Fruit fly (Drosophila melanogaster) whole organism, embryonic: Measurements from ENCODE around the gene ppl.

Experiments
- CG10366 ChIP-seq: fragments of 200-800 bp; sonication (Bioruptor generic); IDR thresholded peaks from 2 replicates; pipeline ENCODE4 v1.3.6; 2022; ENCODE audit warnings: missing biosample characterization, missing genetic modification characterization
- CG12299 ChIP-seq: fragments of 200-800 bp; sonication (Bioruptor generic); optimal IDR thresholded peaks from 2 replicates; lab custom pipeline; 2018; ENCODE audit warnings: missing biosample characterization, mild to moderate bottlenecking, missing genetic modification characterization
- CG12744 ChIP-seq: fragments of 200-800 bp; sonication (Bioruptor generic); optimal IDR thresholded peaks from 2 replicates; lab custom pipeline; 2016; ENCODE audit warnings: missing biosample characterization, missing genetic modification characterization
- CG14710 ChIP-seq: fragments of 200-800 bp; sonication (Bioruptor generic); optimal IDR thresholded peaks from 3 replicates; lab custom pipeline; 2019; ENCODE audit warnings: missing biosample characterization, mild to moderate bottlenecking, missing genetic modification characterization, moderate library complexity
- CG15479 ChIP-seq: fragments of 200-800 bp; sonication (Bioruptor generic); optimal IDR thresholded peaks from 3 replicates; lab custom pipeline; 2019; ENCODE audit warnings: missing biosample characterization, mild to moderate bottlenecking, missing genetic modification characterization, moderate library complexity
- CG16779 ChIP-seq: fragments of 200-800 bp; sonication (Bioruptor generic); IDR thresholded peaks from 2 replicates; pipeline ENCODE4 v1.3.6; 2022; ENCODE audit warnings: missing biosample characterization, missing genetic modification characterization
- CG18599 ChIP-seq: fragments of 200-800 bp; sonication (Bioruptor generic); optimal IDR thresholded peaks from 3 replicates; lab custom pipeline; 2017; ENCODE audit warnings: missing biosample characterization, missing genetic modification characterization, mild to moderate bottlenecking, moderate library complexity, missing genetic modification reagents
- CG3163 ChIP-seq: fragments of 200-800 bp; sonication (Bioruptor generic); optimal IDR thresholded peaks from 3 replicates; lab custom pipeline; 2016; ENCODE audit warnings: missing biosample characterization, missing genetic modification characterization
- CG6272 ChIP-seq: fragments of 200-800 bp; sonication (Bioruptor generic); IDR thresholded peaks from 2 replicates; pipeline ENCODE4 v1.3.6; 2022; ENCODE audit warnings: missing biosample characterization, missing genetic modification characterization
- CG6813 ChIP-seq: fragments of 200-800 bp; sonication (Bioruptor generic); optimal IDR thresholded peaks from 2 replicates; lab custom pipeline; 2017; ENCODE audit warnings: missing biosample characterization, missing genetic modification characterization, mild to moderate bottlenecking, moderate library complexity, missing genetic modification reagents
- CG7357 ChIP-seq: fragments of 200-800 bp; sonication (Bioruptor generic); IDR thresholded peaks from 3 replicates; pipeline ENCODE4 v1.3.6; 2022; ENCODE audit warnings: missing biosample characterization, missing genetic modification characterization
- CG7963 ChIP-seq: fragments of 200-800 bp; sonication (Bioruptor generic); IDR thresholded peaks from 3 replicates; pipeline ENCODE4 v1.3.6; 2022; ENCODE audit warnings: missing biosample characterization, missing genetic modification characterization; ENCODE audit not compliant: partially characterized antibody
- CG8478 ChIP-seq: fragments of >200 bp; optimal IDR thresholded peaks from 2 replicates; lab custom pipeline; 2018
- Dad ChIP-seq: fragments of 200-800 bp; sonication (Bioruptor generic); optimal IDR thresholded peaks from 3 replicates; lab custom pipeline; 2016; ENCODE audit warnings: missing biosample characterization, missing genetic modification characterization
- Dek ChIP-seq: fragments of 200-800 bp; sonication (Bioruptor generic); optimal IDR thresholded peaks from 3 replicates; lab custom pipeline; 2019; ENCODE audit warnings: missing biosample characterization, mild to moderate bottlenecking, missing genetic modification characterization, moderate library complexity
- Dref ChIP-seq: fragments of 200-800 bp; sonication (Bioruptor generic); IDR thresholded peaks from 2 replicates; pipeline ENCODE4 v1.3.6; 2022; ENCODE audit warnings: missing biosample characterization, missing genetic modification characterization
- Elba2 ChIP-seq: fragments of 200-800 bp; sonication (Bioruptor generic); optimal IDR thresholded peaks from 3 replicates; lab custom pipeline; 2016; ENCODE audit warnings: missing biosample characterization, missing genetic modification characterization
- Ets65A ChIP-seq: fragments of 200-800 bp; sonication (Bioruptor generic); peaks from one replicate; lab custom pipeline; 2016; ENCODE audit warnings: missing biosample characterization, missing genetic modification characterization
- Hmx ChIP-seq: fragments of 200-800 bp; sonication (Bioruptor generic); optimal IDR thresholded peaks from 2 replicates; lab custom pipeline; 2016; ENCODE audit warnings: missing biosample characterization, missing genetic modification characterization
- Hr39 ChIP-seq: fragments of >200 bp; optimal IDR thresholded peaks from 2 replicates; lab custom pipeline; 2017
- Hr51 ChIP-seq, 2 experiments: fragments of 200-800 bp; sonication (Bioruptor generic); optimal IDR thresholded peaks; 2 replicates in 1 of 2; 3 replicates in 1 of 2; lab custom pipeline; 2016 to 2018; ENCODE audit warnings: missing biosample characterization in 2 of 2, missing genetic modification characterization in 2 of 2, mild to moderate bottlenecking in 1 of 2, moderate library complexity in 1 of 2
- Med ChIP-seq: fragments of 200-800 bp; sonication (Bioruptor generic); peaks from one replicate; lab custom pipeline; 2016; ENCODE audit warnings: missing biosample characterization, missing genetic modification characterization, mild to moderate bottlenecking, inconsistent platforms, moderate library complexity
- Poxn ChIP-seq: fragments of 200-800 bp; sonication (Bioruptor generic); IDR thresholded peaks from 2 replicates; pipeline ENCODE4 v1.3.6; 2022; ENCODE audit warnings: missing biosample characterization, missing genetic modification characterization
- Sin3A ChIP-seq: fragments of >200 bp; optimal IDR thresholded peaks from 2 replicates; lab custom pipeline; 2018
- Trl ChIP-seq, 3 experiments: fragments of >200 bp in 2 of 3; fragments of 200-800 bp in 1 of 3; sonication (Bioruptor generic) in 1 of 3; optimal IDR thresholded peaks; 2 replicates in 1 of 3; 3 replicates in 2 of 3; lab custom pipeline; 2016 to 2017; ENCODE audit warnings: missing biosample characterization in 1 of 3, missing genetic modification characterization in 1 of 3
- Xbp1 ChIP-seq: fragments of 200-800 bp; sonication (Bioruptor generic); optimal IDR thresholded peaks from 3 replicates; lab custom pipeline; 2016; ENCODE audit warnings: missing biosample characterization, mild to moderate bottlenecking, missing genetic modification characterization
- Xrp1 ChIP-seq: fragments of 200-800 bp; sonication (Bioruptor generic); IDR thresholded peaks from 2 replicates; pipeline ENCODE4 v1.3.6; 2022; ENCODE audit warnings: missing biosample characterization, missing genetic modification characterization
- abd-A ChIP-seq: fragments of 200-800 bp; sonication (Bioruptor generic); optimal IDR thresholded peaks from 3 replicates; lab custom pipeline; 2019; ENCODE audit warnings: missing biosample characterization, mild to moderate bottlenecking, missing genetic modification characterization, moderate library complexity
- ase ChIP-seq: fragments of 200-800 bp; sonication (Bioruptor generic); IDR thresholded peaks from 3 replicates; pipeline ENCODE4 v1.3.6; 2022; ENCODE audit warnings: missing biosample characterization, missing genetic modification characterization
- chn ChIP-seq: fragments of 200-800 bp; sonication (Bioruptor generic); optimal IDR thresholded peaks from 2 replicates; lab custom pipeline; 2016; ENCODE audit warnings: missing biosample characterization, missing genetic modification characterization
- esg ChIP-seq: fragments of 200-800 bp; sonication (Bioruptor generic); conservative IDR thresholded peaks from 2 replicates; pipeline ENCODE4 v1.3.6; 2022; ENCODE audit warnings: missing biosample characterization, missing genetic modification characterization
- fd3F ChIP-seq: fragments of 200-800 bp; sonication (Bioruptor generic); optimal IDR thresholded peaks from 2 replicates; lab custom pipeline; 2018; ENCODE audit warnings: missing biosample characterization, mild to moderate bottlenecking, missing genetic modification characterization, moderate library complexity
- gem ChIP-seq: fragments of 200-800 bp; sonication (Bioruptor generic); optimal IDR thresholded peaks from 2 replicates; lab custom pipeline; 2019; ENCODE audit warnings: missing biosample characterization, mild to moderate bottlenecking, missing genetic modification characterization, moderate library complexity
- hb ChIP-seq: fragments of 200-800 bp; sonication (Bioruptor generic); IDR thresholded peaks from 3 replicates; pipeline ENCODE4 v1.3.6; 2022; ENCODE audit warnings: missing biosample characterization, missing genetic modification characterization; ENCODE audit not compliant: partially characterized antibody
- jing ChIP-seq: fragments of 200-800 bp; sonication (Bioruptor generic); optimal IDR thresholded peaks from 2 replicates; lab custom pipeline; 2018; ENCODE audit warnings: missing biosample characterization, mild to moderate bottlenecking, missing genetic modification characterization
- lab ChIP-seq: fragments of 200-800 bp; sonication (Bioruptor generic); optimal IDR thresholded peaks from 3 replicates; lab custom pipeline; 2017; ENCODE audit warnings: missing biosample characterization, missing genetic modification characterization, mild to moderate bottlenecking, moderate library complexity, missing genetic modification reagents
- lmd ChIP-seq: fragments of 200-800 bp; sonication (Bioruptor generic); IDR thresholded peaks from 2 replicates; pipeline ENCODE4 v1.3.6; 2022; ENCODE audit warnings: missing biosample characterization, missing genetic modification characterization
- maf-S ChIP-seq: fragments of 200-800 bp; sonication (Bioruptor generic); optimal IDR thresholded peaks from 2 replicates; lab custom pipeline; 2016; ENCODE audit warnings: missing biosample characterization, missing genetic modification characterization
- row ChIP-seq: fragments of 200-800 bp; sonication (Bioruptor generic); IDR thresholded peaks from 3 replicates; pipeline ENCODE4 v1.3.6; 2022; ENCODE audit warnings: missing biosample characterization, missing genetic modification characterization
- trem ChIP-seq: fragments of 200-800 bp; optimal IDR thresholded peaks from 3 replicates; lab custom pipeline; 2019; ENCODE audit warnings: missing biosample characterization, mild to moderate bottlenecking, missing genetic modification characterization, moderate library complexity
- zen ChIP-seq: fragments of 200-800 bp; sonication (Bioruptor generic); optimal IDR thresholded peaks from 3 replicates; lab custom pipeline; 2018; ENCODE audit warnings: missing biosample characterization, mild to moderate bottlenecking, missing genetic modification characterization, moderate library complexity

ppl gene

dm6 chr3L:21321807-21322503 is 40.6 kb upstream of the ppl start (continued):
- TF ChIP-seq Dek (tag; lab: Kevin White, UChicago) (peak; percentile 44), CG6813 (peak; percentile 43), ase (GFP tag; lab: Robert Waterston, UW) (0 out of 3 replicates have a peak, but pooled peaks have one; percentile 27), CG12299 (tag; lab: Kevin White, UChicago) (no peak)

DNA sequence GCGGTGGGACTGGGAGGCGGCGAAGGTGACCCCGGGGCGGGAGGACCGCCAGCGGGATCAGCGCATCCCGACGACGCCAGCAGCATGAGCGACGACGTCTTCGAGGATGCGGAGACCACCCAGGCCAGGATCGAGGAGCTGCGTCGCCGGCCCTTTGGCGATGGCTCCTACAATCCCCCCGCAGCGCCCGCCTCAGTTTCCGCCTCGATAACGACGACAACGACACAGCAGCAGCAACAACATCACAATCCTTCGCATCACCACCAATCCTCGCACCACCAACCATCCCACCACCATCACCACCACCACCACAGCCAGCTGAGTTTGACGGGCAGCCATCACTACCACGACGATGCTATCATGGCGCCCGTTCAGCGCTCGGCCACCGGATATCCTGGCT is 38.7 kb upstream of the ppl start:
- TF ChIP-seq Dref (GFP tag; lab: Robert Waterston, UW) = 0 out of 2 replicates have a peak, but pooled peaks have one; percentile 8
- peak; percentile 24 for TF ChIP-seq Hr39 (lab: Kevin White, UChicago)
- no peak for TF ChIP-seq CG7357 (GFP tag; lab: Robert Waterston, UW)
- TF ChIP-seq Ets65A (GFP tag; lab: Kevin White, UChicago) = peak; percentile 66
- TF ChIP-seq Dad = no peak
- TF ChIP-seq CG8478 (lab: Kevin White, UChicago) = peak; percentile 83
- peak; percentile 22 for TF ChIP-seq Med

DNA sequence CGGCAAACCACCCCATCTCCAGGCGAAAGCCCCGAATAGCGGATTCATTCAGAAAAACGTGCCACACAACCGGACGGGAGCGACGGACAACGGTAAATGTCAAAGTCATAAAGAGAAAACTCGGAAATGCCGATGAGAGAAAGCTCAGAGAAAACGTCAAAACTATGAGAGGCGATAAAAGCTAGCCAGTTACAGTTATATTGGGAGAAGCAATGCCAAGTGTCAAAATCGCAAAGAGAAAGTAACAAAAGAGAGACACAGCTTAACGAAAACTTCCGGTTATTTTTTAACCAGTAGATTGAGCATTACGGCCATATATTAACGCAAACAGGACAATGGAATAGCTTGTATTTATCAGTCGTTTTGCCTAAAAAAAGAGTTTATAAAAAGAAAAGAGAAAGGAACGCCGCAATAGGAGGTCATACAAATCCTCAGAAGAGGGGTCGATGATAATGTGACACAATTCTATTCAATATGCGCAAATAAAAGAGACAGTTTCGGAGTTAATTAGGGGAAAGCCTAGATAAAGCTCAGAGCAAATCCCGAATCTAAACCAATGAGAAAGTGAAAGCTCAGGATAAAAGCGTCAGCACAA is 38.1 kb upstream of the ppl start:
- TF ChIP-seq trem (tag; lab: Kevin White, UChicago) (no peak), Elba2 (GFP tag; lab: Kevin White, UChicago) (no peak), CG16779 (GFP tag; lab: Robert Waterston, UW) (no peak), CG15479 (GFP tag; lab: Kevin White, UChicago) (no peak), chn (GFP tag; lab: Kevin White, UChicago) (no peak), CG3163 (GFP tag; lab: Kevin White, UChicago) (peak; percentile 78), fd3F (GFP tag; lab: Kevin White, UChicago) (no peak), Hr51 (GFP tag; optimal IDR thresholded peaks at IDR 0.05; lab: Kevin White, UChicago) (no peak), CG14710 (tag; lab: Kevin White, UChicago) (no peak), Xrp1 (GFP tag; lab: Robert Waterston, UW) (no peak), Poxn (GFP tag; lab: Robert Waterston, UW) (no peak), abd-A (tag; lab: Kevin White, UChicago) (peak; percentile 89), maf-S (GFP tag; lab: Kevin White, UChicago) (no peak), row (GFP tag; lab: Robert Waterston, UW) (no peak), CG6272 (GFP tag; lab: Robert Waterston, UW) (no peak), jing (GFP tag; lab: Kevin White, UChicago) (no peak), esg (GFP tag; lab: Robert Waterston, UW) (no peak), Sin3A (no peak), CG12744 (GFP tag; lab: Kevin White, UChicago) (no peak), Trl (optimal IDR thresholded peaks at IDR 0.05; lab: Kevin White, UChicago) (peak; percentile 54 to 80), Trl (GFP tag; optimal IDR thresholded peaks at IDR 0.05; lab: Kevin White, UChicago) (no peak), Xbp1 (no peak), gem (no peak), hb (GFP tag; lab: Robert Waterston, UW) (no peak), CG7963 (no peak), lab (no peak), CG18599 (GFP tag; lab: Kevin White, UChicago) (peak; percentile 57), lmd (GFP tag; lab: Robert Waterston, UW) (no peak), CG10366 (GFP tag; lab: Robert Waterston, UW) (no peak), Hmx (no peak), zen (tag; lab: Kevin White, UChicago) (no peak)
